Worm (Caenorhabditis elegans): ENCODE data around the gene sucg-1.

ce11 chrIV:7728402-7728963 lies at the start of gene sucg-1:
- no peak for TF ChIP-seq C08G9.2 (tag; optimal IDR thresholded peaks at IDR 0.05)
- TF ChIP-seq T23F11.4 (GFP tag; optimal IDR thresholded peaks at IDR 0.05), result no peak
- TF ChIP-seq elt-4 (tag; optimal IDR thresholded peaks at IDR 0.05), result no peak
- TF ChIP-seq ceh-6 (GFP tag; optimal IDR thresholded peaks at IDR 0.05), result no peak
- no peak for TF ChIP-seq nhr-232 (tag; optimal IDR thresholded peaks at IDR 0.05)
- TF ChIP-seq pqm-1 (tag; optimal IDR thresholded peaks at IDR 0.05), result no peak
- TF ChIP-seq ceh-22 (tag; optimal IDR thresholded peaks at IDR 0.05), result no peak
- TF ChIP-seq unc-86 (tag; optimal IDR thresholded peaks at IDR 0.05), result no peak
- TF ChIP-seq pat-9 (tag; optimal IDR thresholded peaks at IDR 0.05), result no peak
- no peak for TF ChIP-seq nhr-11 (tag; optimal IDR thresholded peaks at IDR 0.05)
- TF ChIP-seq ama-1 (optimal IDR thresholded peaks at IDR 0.05), result no peak
- no peak for TF ChIP-seq rnt-1 (tag; optimal IDR thresholded peaks at IDR 0.05)
- TF ChIP-seq npax-4 (tag; optimal IDR thresholded peaks at IDR 0.05), result no peak
- no peak for TF ChIP-seq fkh-6 (tag; optimal IDR thresholded peaks at IDR 0.05)
